Worm (Caenorhabditis elegans): Measurements from ENCODE around the gene phy-4.

The phy-4 gene

DNA sequence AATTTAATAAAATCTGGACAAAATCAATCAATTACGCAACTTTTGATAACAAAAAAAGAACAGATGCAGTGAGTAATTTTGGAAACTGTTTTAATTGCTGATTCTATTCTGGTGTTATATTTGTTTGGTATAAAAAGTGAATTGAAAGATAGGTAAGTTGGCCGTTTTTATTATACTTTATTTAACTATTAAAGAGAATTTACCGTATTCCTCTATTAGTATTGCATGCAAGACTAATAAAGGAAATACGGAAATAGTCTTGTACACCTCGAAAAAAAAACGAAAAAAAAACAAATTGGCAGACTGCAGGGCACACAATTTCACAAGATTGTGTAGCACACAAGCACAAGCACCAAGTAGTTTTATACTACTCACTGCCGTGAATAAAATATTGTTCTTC is 50.8 kb downstream of the phy-4 start, which contains the start of gene Y43F8B.25:
Gene Y43F8B.25, plus strand, starts transcription at position 301 of the 400 bp plus-strand sequence.
- no peak for TF ChIP-seq fax-1 (tag; optimal IDR thresholded peaks at IDR 0.05)
- no peak for TF ChIP-seq fkh-10 (GFP tag; optimal IDR thresholded peaks at IDR 0.05)
- no peak for TF ChIP-seq ceh-22 (tag; optimal IDR thresholded peaks at IDR 0.05)
- TF ChIP-seq F13H6.1 (tag; optimal IDR thresholded peaks at IDR 0.05): no peak
- TF ChIP-seq ceh-14 (tag; optimal IDR thresholded peaks at IDR 0.05): no peak
- TF ChIP-seq pag-3 (tag; optimal IDR thresholded peaks at IDR 0.05; ENCODE audit: borderline replicate concordance): no peak
- TF ChIP-seq npax-4 (tag; optimal IDR thresholded peaks at IDR 0.05): no peak
- no peak for TF ChIP-seq unc-42 (tag; optimal IDR thresholded peaks at IDR 0.05)
- no peak for TF ChIP-seq hlh-15 (tag; optimal IDR thresholded peaks at IDR 0.05)
- TF ChIP-seq ceh-2 (tag; optimal IDR thresholded peaks at IDR 0.05): no peak
- TF ChIP-seq pqm-1 (tag; optimal IDR thresholded peaks at IDR 0.05): no peak
- no peak for TF ChIP-seq ztf-16 (tag; optimal IDR thresholded peaks at IDR 0.05)
- no peak for TF ChIP-seq pat-9 (tag; optimal IDR thresholded peaks at IDR 0.05)
- no peak for TF ChIP-seq pha-4 (tag; optimal IDR thresholded peaks at IDR 0.05)
- no peak for TF ChIP-seq C38D4.7 (GFP tag; optimal IDR thresholded peaks at IDR 0.05)
- no peak for TF ChIP-seq lim-6 (tag; optimal IDR thresholded peaks at IDR 0.05)
- TF ChIP-seq pros-1 (tag; optimal IDR thresholded peaks at IDR 0.05): no peak
